Worm (Caenorhabditis elegans) whole organism, L3 larva: Measurements from ENCODE around the gene nas-24.
A peak's percentile ranks its signal among the peaks of the same experiment; 100 is the strongest.

ENCODE experiments used
- aly-2 ChIP-seq: fragments of 150-350 bp; optimal IDR thresholded peaks from 2 replicates; lab custom pipeline; 2014; ENCODE audit warnings: missing biosample characterization, missing genetic modification characterization
- ama-1 ChIP-seq: fragments of 150-350 bp; optimal IDR thresholded peaks from 2 replicates; lab custom pipeline; 2018
- daf-12 ChIP-seq: fragments of 150-350 bp; optimal IDR thresholded peaks from 2 replicates; lab custom pipeline; 2014; ENCODE audit warnings: missing biosample characterization, missing genetic modification reagents, missing genetic modification characterization
- fkh-10 ChIP-seq: sonication (generic microtip); optimal IDR thresholded peaks from 2 replicates; lab custom pipeline; 2017; ENCODE audit warnings: missing biosample characterization, missing genetic modification reagents, missing genetic modification characterization
- lin-15B ChIP-seq: fragments of 150-350 bp; optimal IDR thresholded peaks from 2 replicates; lab custom pipeline; 2014; ENCODE audit warnings: missing biosample characterization, missing genetic modification characterization
- nfya-1 ChIP-seq: sonication (generic microtip); optimal IDR thresholded peaks from 2 replicates; lab custom pipeline; 2017; ENCODE audit warnings: missing genetic modification characterization, mild to moderate bottlenecking, missing compliant biosample characterization, antibody characterized with exemption, moderate library complexity; ENCODE audit not compliant: insufficient read depth
- nhr-237 ChIP-seq: fragments of 150-350 bp; optimal IDR thresholded peaks from 2 replicates; lab custom pipeline; 2014; ENCODE audit warnings: missing biosample characterization, missing genetic modification characterization
- nhr-25 ChIP-seq: sonication (generic microtip); optimal IDR thresholded peaks from 2 replicates; lab custom pipeline; 2017; ENCODE audit warnings: missing biosample characterization, missing genetic modification characterization
- nhr-76 ChIP-seq: fragments of 150-350 bp; sonication (generic microtip); optimal IDR thresholded peaks from 5 replicates; lab custom pipeline; 2014; ENCODE audit warnings: missing biosample characterization, missing genetic modification characterization
- skn-1 ChIP-seq: fragments of 150-350 bp; optimal IDR thresholded peaks from 2 replicates; lab custom pipeline; 2014; ENCODE audit warnings: missing biosample characterization, missing genetic modification characterization
- zag-1 ChIP-seq: fragments of 150-350 bp; optimal IDR thresholded peaks from 2 replicates; lab custom pipeline; 2014; ENCODE audit warnings: missing biosample characterization, missing genetic modification characterization
- ztf-11 ChIP-seq: fragments of 150-350 bp; optimal IDR thresholded peaks from 2 replicates; lab custom pipeline; 2014; ENCODE audit warnings: missing biosample characterization, missing genetic modification characterization

DNA sequence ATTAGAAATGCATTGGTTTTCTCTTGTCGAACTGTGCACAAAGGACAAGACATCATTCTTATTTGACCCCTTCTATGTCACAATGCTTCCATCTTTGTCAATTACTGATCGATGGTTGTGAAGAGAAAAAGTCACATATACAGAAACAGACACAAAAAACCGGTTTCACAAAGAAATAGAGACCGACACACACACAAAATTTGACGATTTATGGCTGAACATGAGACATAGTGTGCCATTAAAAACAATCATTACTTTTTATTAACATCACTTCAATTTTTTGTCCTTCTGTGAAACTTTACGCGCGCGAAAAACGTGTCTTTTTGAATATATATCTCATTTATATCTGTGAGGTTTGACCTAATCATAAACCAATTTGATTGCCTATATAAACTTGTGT is 21.4 kb downstream of the nas-24 start:
- TF ChIP-seq daf-12 (tag; lab: Kevin White, UChicago) (no peak), nhr-76 (tag; lab: Kevin White, UChicago) (no peak), ztf-11 (tag; lab: Kevin White, UChicago) (no peak), ama-1 (lab: Kevin White, UChicago) (no peak), zag-1 (tag; lab: Kevin White, UChicago) (no peak), skn-1 (tag; lab: Kevin White, UChicago) (no peak), lin-15B (no peak), nhr-237 (tag; lab: Kevin White, UChicago) (no peak), fkh-10 (no peak), nfya-1 (tag; lab: Kevin White, UChicago) (no peak), aly-2 (tag; lab: Kevin White, UChicago) (no peak), nhr-25 (tag; lab: Kevin White, UChicago) (peak; percentile 79)
